Worm (Caenorhabditis elegans) whole organism, L4 larva: Measurements from ENCODE around the gene pei-2.

Source experiments
- F26F4.8 ChIP-seq: fragments of 200-800 bp; sonication (Bioruptor generic); conservative IDR thresholded peaks from 2 replicates; pipeline ENCODE4 v1.3.6; 2022; ENCODE audit warnings: missing genetic modification characterization, missing compliant biosample characterization
- F44E2.7 ChIP-seq: fragments of 200-800 bp; sonication (Bioruptor generic); IDR thresholded peaks from 2 replicates; pipeline ENCODE4 v2.1.2; 2022; ENCODE audit warnings: missing genetic modification characterization, missing compliant biosample characterization
- F49E8.2 ChIP-seq: sonication (generic microtip); optimal IDR thresholded peaks from 2 replicates; lab custom pipeline; 2016; ENCODE audit warnings: missing compliant biosample characterization, mild to moderate bottlenecking, missing genetic modification characterization, borderline replicate concordance
- Y105C5A.15 ChIP-seq: fragments of 200-800 bp; sonication (Bioruptor generic); IDR thresholded peaks from 2 replicates; pipeline ENCODE4 v1.3.6; 2022; ENCODE audit warnings: missing genetic modification characterization, missing compliant biosample characterization
- Y5F2A.4 ChIP-seq: fragments of 200-800 bp; sonication (Bioruptor generic); optimal IDR thresholded peaks from 2 replicates; lab custom pipeline; 2018; ENCODE audit warnings: mild to moderate bottlenecking, missing genetic modification characterization, missing compliant biosample characterization
- Y75B8A.6 ChIP-seq: fragments of 200-800 bp; sonication (Bioruptor generic); IDR thresholded peaks from 2 replicates; pipeline ENCODE4 v1.3.6; 2022; ENCODE audit warnings: missing genetic modification reagents, missing genetic modification characterization, missing compliant biosample characterization
- aha-1 ChIP-seq: fragments of 150-350 bp; peaks from one replicate; lab custom pipeline; 2014; ENCODE audit warnings: missing biosample characterization, missing genetic modification characterization
- ceh-20 ChIP-seq: fragments of 200-800 bp; sonication (Bioruptor generic); IDR thresholded peaks from 2 replicates; pipeline ENCODE4 v1.3.6; 2022; ENCODE audit warnings: missing genetic modification reagents, missing genetic modification characterization, missing compliant biosample characterization
- ceh-44 ChIP-seq: fragments of 200-800 bp; sonication (Bioruptor generic); IDR thresholded peaks from 2 replicates; pipeline ENCODE4 v1.3.6; 2022; ENCODE audit warnings: missing genetic modification reagents, missing genetic modification characterization, missing compliant biosample characterization
- ceh-62 ChIP-seq: sonication (generic microtip); optimal IDR thresholded peaks from 2 replicates; lab custom pipeline; 2017; ENCODE audit warnings: missing biosample characterization, missing genetic modification characterization
- cey-2 ChIP-seq: sonication (generic microtip); optimal IDR thresholded peaks from 3 replicates; lab custom pipeline; 2017; ENCODE audit warnings: missing genetic modification characterization, mild to moderate bottlenecking, missing compliant biosample characterization, antibody characterized with exemption, borderline replicate concordance; ENCODE audit not compliant: insufficient read depth
- daf-16 ChIP-seq, 3 experiments: sonication (generic microtip); optimal IDR thresholded peaks; 2 replicates each; lab custom pipeline; 2016 to 2017; ENCODE audit warnings: missing genetic modification characterization in 3 of 3, missing genetic modification reagents in 3 of 3, mild to moderate bottlenecking in 2 of 3, missing compliant biosample characterization in 2 of 3, missing biosample characterization in 1 of 3, moderate library complexity in 1 of 3
- daf-8 ChIP-seq: fragments of 200-800 bp; sonication (Bioruptor generic); IDR thresholded peaks from 2 replicates; pipeline ENCODE4 v1.3.6; 2022; ENCODE audit warnings: missing genetic modification characterization, missing compliant biosample characterization
- egl-43 ChIP-seq: fragments of 200-800 bp; sonication (Bioruptor generic); IDR thresholded peaks from 2 replicates; pipeline ENCODE4 v1.3.6; 2022; ENCODE audit warnings: missing genetic modification reagents, missing genetic modification characterization, missing compliant biosample characterization
- fkh-10 ChIP-seq: fragments of 150-350 bp; optimal IDR thresholded peaks from 2 replicates; lab custom pipeline; 2014; ENCODE audit warnings: missing biosample characterization, missing genetic modification reagents, missing genetic modification characterization
- hlh-11 ChIP-seq: fragments of 200-800 bp; sonication (Bioruptor generic); optimal IDR thresholded peaks from 2 replicates; lab custom pipeline; 2018; ENCODE audit warnings: mild to moderate bottlenecking, missing genetic modification characterization, missing compliant biosample characterization
- lin-13 ChIP-seq: fragments of 150-350 bp; optimal IDR thresholded peaks from 2 replicates; lab custom pipeline; 2014; ENCODE audit warnings: missing biosample characterization, missing genetic modification reagents, missing genetic modification characterization
- lin-15B ChIP-seq: fragments of 150-350 bp; sonication (generic microtip); optimal IDR thresholded peaks from 3 replicates; lab custom pipeline; 2014; ENCODE audit warnings: missing biosample characterization, missing genetic modification characterization
- lin-29 ChIP-seq: fragments of 200-800 bp; sonication (Bioruptor generic); IDR thresholded peaks from 2 replicates; pipeline ENCODE4 v1.3.6; 2022; ENCODE audit warnings: missing genetic modification reagents, missing genetic modification characterization, missing compliant biosample characterization
- lin-38 ChIP-seq: fragments of 200-800 bp; sonication (Bioruptor generic); IDR thresholded peaks from 2 replicates; pipeline ENCODE4 v1.3.6; 2022; ENCODE audit warnings: missing genetic modification reagents, missing genetic modification characterization, missing compliant biosample characterization
- madf-5 ChIP-seq, 2 experiments: fragments of 200-800 bp; sonication (Bioruptor generic); IDR thresholded peaks; 2 replicates each; pipeline ENCODE4 v1.3.6; 2022; ENCODE audit warnings: missing compliant biosample characterization in 2 of 2, missing genetic modification characterization in 2 of 2
- madf-9 ChIP-seq: fragments of 200-800 bp; sonication (Bioruptor generic); conservative IDR thresholded peaks from 2 replicates; pipeline ENCODE4 v1.3.6; 2022; ENCODE audit warnings: missing genetic modification reagents, missing genetic modification characterization, missing compliant biosample characterization
- mep-1 ChIP-seq: fragments of 150-350 bp; sonication (generic microtip); optimal IDR thresholded peaks from 3 replicates; lab custom pipeline; 2014; ENCODE audit warnings: missing biosample characterization, missing genetic modification characterization
- mes-2 ChIP-seq: sonication (generic microtip); optimal IDR thresholded peaks from 2 replicates; lab custom pipeline; 2016; ENCODE audit warnings: missing genotype, mild to moderate bottlenecking, missing genetic modification characterization, missing compliant biosample characterization; ENCODE audit not compliant: poor library complexity, severe bottlenecking
- nhr-41 ChIP-seq: fragments of 200-800 bp; sonication (Bioruptor generic); IDR thresholded peaks from 2 replicates; pipeline ENCODE4 v1.3.6; 2022; ENCODE audit warnings: missing genetic modification reagents, missing genetic modification characterization, missing compliant biosample characterization
- nhr-6 ChIP-seq: fragments of 150-350 bp; optimal IDR thresholded peaks from 2 replicates; lab custom pipeline; 2014; ENCODE audit warnings: missing biosample characterization, missing genetic modification characterization
- nhr-76 ChIP-seq: fragments of 150-350 bp; optimal IDR thresholded peaks from 2 replicates; lab custom pipeline; 2014; ENCODE audit warnings: missing biosample characterization, missing genetic modification characterization
- php-3 ChIP-seq: fragments of 200-800 bp; sonication (Bioruptor generic); IDR thresholded peaks from 2 replicates; pipeline ENCODE4 v1.3.6; 2022; ENCODE audit warnings: missing genetic modification reagents, missing genetic modification characterization, missing compliant biosample characterization
- pqm-1 ChIP-seq: sonication (generic microtip); optimal IDR thresholded peaks from 2 replicates; lab custom pipeline; 2017; ENCODE audit warnings: missing biosample characterization, missing genetic modification characterization
- saeg-2 ChIP-seq: fragments of 200-800 bp; sonication (Bioruptor generic); IDR thresholded peaks from 2 replicates; pipeline ENCODE4 v1.3.6; 2022; ENCODE audit warnings: missing genetic modification reagents, missing genetic modification characterization, missing compliant biosample characterization
- sdz-12 ChIP-seq: fragments of 200-800 bp; sonication (Bioruptor generic); optimal IDR thresholded peaks from 2 replicates; lab custom pipeline; 2018; ENCODE audit warnings: mild to moderate bottlenecking, missing genetic modification characterization, missing compliant biosample characterization
- set-16 ChIP-seq: fragments of 200-800 bp; sonication (Bioruptor generic); IDR thresholded peaks from 2 replicates; pipeline ENCODE4 v1.3.6; 2022; ENCODE audit warnings: missing genetic modification reagents, missing genetic modification characterization, missing compliant biosample characterization
- skn-1 ChIP-seq: fragments of 150-350 bp; optimal IDR thresholded peaks from 2 replicates; lab custom pipeline; 2014; ENCODE audit warnings: missing biosample characterization, missing genetic modification characterization
- spr-1 ChIP-seq: sonication (generic microtip); optimal IDR thresholded peaks from 2 replicates; lab custom pipeline; 2016; ENCODE audit warnings: mild to moderate bottlenecking, missing genetic modification characterization, missing compliant biosample characterization
- tag-97 ChIP-seq: fragments of 200-800 bp; sonication (Bioruptor generic); IDR thresholded peaks from 2 replicates; pipeline ENCODE4 v1.3.6; 2022; ENCODE audit warnings: missing genetic modification characterization, missing compliant biosample characterization
- tra-1 ChIP-seq: fragments of 200-800 bp; sonication (Bioruptor generic); IDR thresholded peaks from 2 replicates; pipeline ENCODE4 v1.3.6; 2022; ENCODE audit warnings: missing genetic modification reagents, missing genetic modification characterization, missing compliant biosample characterization
- zfp-3 ChIP-seq: fragments of 200-800 bp; sonication (Bioruptor generic); conservative IDR thresholded peaks from 2 replicates; pipeline ENCODE4 v1.3.6; 2022; ENCODE audit warnings: missing genetic modification reagents, missing genetic modification characterization, missing compliant biosample characterization
- zip-11 ChIP-seq: fragments of 200-800 bp; sonication (Bioruptor generic); IDR thresholded peaks from 2 replicates; pipeline ENCODE4 v1.3.6; 2022; ENCODE audit warnings: missing genetic modification characterization, missing compliant biosample characterization
- zip-2 ChIP-seq: fragments of 150-350 bp; optimal IDR thresholded peaks from 2 replicates; lab custom pipeline; 2014; ENCODE audit warnings: missing biosample characterization, missing genetic modification characterization

The pei-2 gene

ce11 chrV:1023367-1023766, at the start of gene pei-2:
TSS of gene pei-2 (minus strand) at chrV:1023467.
- TF ChIP-seq lin-29 (GFP tag; lab: Robert Waterston, UW) (no peak), nhr-41 (GFP tag; lab: Robert Waterston, UW) (no peak), aha-1 (no peak), nhr-76 (tag; lab: Kevin White, UChicago) (no peak), lin-15B (no peak), mep-1 (tag; lab: Kevin White, UChicago) (no peak), ceh-62 (tag; lab: Kevin White, UChicago) (no peak), ceh-20 (GFP tag; lab: Robert Waterston, UW) (no peak), pqm-1 (tag; lab: Kevin White, UChicago) (no peak)

DNA sequence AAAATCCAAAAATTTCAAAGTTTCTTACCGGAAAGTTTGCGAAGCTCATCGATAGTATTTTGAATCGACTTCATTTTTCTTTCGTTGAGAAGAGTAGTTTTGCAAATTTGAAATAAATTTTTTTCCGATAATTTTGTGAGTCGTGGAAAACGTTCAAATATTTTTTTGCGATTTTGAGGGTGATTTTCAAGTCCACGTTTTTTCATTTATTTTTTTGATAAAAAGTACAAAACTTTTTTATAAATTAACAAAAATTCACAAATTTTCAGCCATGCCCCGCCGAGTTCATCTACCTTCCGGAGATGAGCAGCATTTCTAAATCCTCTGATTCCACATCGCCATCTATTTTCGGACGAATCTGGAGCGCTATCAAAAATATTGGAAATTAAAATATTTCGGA, 44.2 kb upstream of the pei-2 start, which contains the start of gene K10C9.7:
TSS of gene K10C9.7 (minus strand) at position 101 of the 400 bp plus-strand sequence.
- TF ChIP-seq madf-5 (GFP tag; IDR thresholded peaks at IDR 0.05; lab: Robert Waterston, UW): no peak
- no peak for TF ChIP-seq egl-43
- no peak for TF ChIP-seq Y75B8A.6 (GFP tag; lab: Robert Waterston, UW)
- no peak for TF ChIP-seq hlh-11 (tag; lab: Kevin White, UChicago)
- TF ChIP-seq spr-1 (tag; lab: Kevin White, UChicago): no peak
- TF ChIP-seq Y5F2A.4: no peak
- TF ChIP-seq zip-2 (tag; lab: Kevin White, UChicago): no peak
- TF ChIP-seq Y105C5A.15 (GFP tag; lab: Robert Waterston, UW): no peak

DNA sequence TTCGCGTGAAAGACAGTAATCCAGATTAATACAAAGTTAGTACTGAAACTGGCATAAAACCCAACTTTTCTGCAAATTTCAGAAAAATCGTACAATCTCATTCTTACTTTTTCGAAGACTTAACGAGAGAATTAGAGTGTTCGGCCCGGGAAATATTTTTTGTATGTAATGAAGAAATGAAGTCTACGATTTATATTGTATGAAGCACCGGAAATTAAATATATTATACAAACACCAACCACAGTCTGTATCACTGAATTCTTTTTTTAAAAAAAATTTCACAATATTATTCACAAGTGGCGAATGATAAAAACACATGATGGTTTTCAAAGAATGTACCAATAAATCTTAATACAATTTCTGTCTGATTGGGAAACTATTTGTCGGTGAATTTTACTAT, 41.2 kb upstream of the pei-2 start, which contains the start of gene str-67:
TSS of gene str-67 (minus strand) at position 101 of the 400 bp plus-strand sequence.
- no peak for TF ChIP-seq tra-1 (GFP tag; lab: Robert Waterston, UW)
- no peak for TF ChIP-seq zip-11 (GFP tag; lab: Robert Waterston, UW)
- no peak for TF ChIP-seq cey-2 (tag; lab: Kevin White, UChicago)
- no peak for TF ChIP-seq spr-1 (tag; lab: Kevin White, UChicago)
- no peak for TF ChIP-seq saeg-2 (GFP tag; lab: Robert Waterston, UW)
- TF ChIP-seq F49E8.2: no peak
- TF ChIP-seq nhr-6: no peak
- no peak for TF ChIP-seq daf-8 (GFP tag; lab: Robert Waterston, UW)
- TF ChIP-seq ceh-44 (GFP tag; lab: Robert Waterston, UW): no peak
- no peak for TF ChIP-seq sdz-12
- TF ChIP-seq mes-2: no peak
- TF ChIP-seq ceh-62 (tag; lab: Kevin White, UChicago): no peak
- TF ChIP-seq tag-97 (GFP tag; lab: Robert Waterston, UW): no peak
- TF ChIP-seq pqm-1 (tag; lab: Kevin White, UChicago): no peak
- no peak for TF ChIP-seq set-16
- no peak for TF ChIP-seq F26F4.8 (GFP tag; lab: Robert Waterston, UW)

DNA sequence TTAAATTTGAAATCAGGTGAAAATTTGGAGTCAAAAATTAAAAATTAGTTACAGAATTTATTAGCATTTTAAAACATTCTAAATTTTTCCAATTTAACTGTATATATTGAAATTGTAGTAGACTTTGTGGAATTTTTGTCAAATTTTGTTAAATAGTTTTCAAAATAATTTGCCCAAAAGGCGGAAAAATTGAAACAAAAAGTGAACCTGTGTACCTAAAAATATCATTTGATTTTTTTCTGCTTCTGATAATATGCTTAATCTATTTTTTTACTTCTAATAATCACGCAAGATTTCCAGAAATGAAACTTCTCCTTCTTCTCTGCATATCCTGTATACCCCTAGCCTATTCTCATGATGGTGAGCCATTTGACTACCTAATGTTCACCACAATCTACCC, 38.0 kb upstream of the pei-2 start, which contains the start of gene rnst-2:
TSS of gene rnst-2 (plus strand) at position 301 of the 400 bp plus-strand sequence.
- TF ChIP-seq lin-13 (GFP tag; lab: Kevin White, UChicago): no peak
- TF ChIP-seq nhr-41 (GFP tag; lab: Robert Waterston, UW): no peak
- TF ChIP-seq ceh-62 (tag; lab: Kevin White, UChicago): no peak
- no peak for TF ChIP-seq lin-38
- no peak for TF ChIP-seq ceh-20 (GFP tag; lab: Robert Waterston, UW)
- TF ChIP-seq fkh-10 (GFP tag; lab: Kevin White, UChicago): no peak
- no peak for TF ChIP-seq php-3
- no peak for TF ChIP-seq madf-9 (GFP tag; lab: Robert Waterston, UW)
- no peak for TF ChIP-seq zfp-3 (GFP tag; lab: Robert Waterston, UW)
- TF ChIP-seq F44E2.7 (GFP tag; lab: Robert Waterston, UW): no peak
- TF ChIP-seq daf-16 (GFP tag; optimal IDR thresholded peaks at IDR 0.05; lab: Kevin White, UChicago): no peak
- no peak for TF ChIP-seq daf-16 (tag; optimal IDR thresholded peaks at IDR 0.05; lab: Kevin White, UChicago)
- no peak for TF ChIP-seq skn-1 (tag; lab: Kevin White, UChicago)
- TF ChIP-seq Y105C5A.15 (GFP tag; lab: Robert Waterston, UW): no peak
